Worm (Caenorhabditis elegans): Measurements from ENCODE around the gene F20A1.4.

- TF ChIP-seq him-1 (tag; optimal IDR thresholded peaks at IDR 0.05): no peak
- TF ChIP-seq dao-5 (tag; optimal IDR thresholded peaks at IDR 0.05): no peak
Observed at ce11 chrV:7021772-7022171, at the start of gene F20A1.4.
